Fruit fly (Drosophila melanogaster): ENCODE measurements around the gene CG3634.

DNA sequence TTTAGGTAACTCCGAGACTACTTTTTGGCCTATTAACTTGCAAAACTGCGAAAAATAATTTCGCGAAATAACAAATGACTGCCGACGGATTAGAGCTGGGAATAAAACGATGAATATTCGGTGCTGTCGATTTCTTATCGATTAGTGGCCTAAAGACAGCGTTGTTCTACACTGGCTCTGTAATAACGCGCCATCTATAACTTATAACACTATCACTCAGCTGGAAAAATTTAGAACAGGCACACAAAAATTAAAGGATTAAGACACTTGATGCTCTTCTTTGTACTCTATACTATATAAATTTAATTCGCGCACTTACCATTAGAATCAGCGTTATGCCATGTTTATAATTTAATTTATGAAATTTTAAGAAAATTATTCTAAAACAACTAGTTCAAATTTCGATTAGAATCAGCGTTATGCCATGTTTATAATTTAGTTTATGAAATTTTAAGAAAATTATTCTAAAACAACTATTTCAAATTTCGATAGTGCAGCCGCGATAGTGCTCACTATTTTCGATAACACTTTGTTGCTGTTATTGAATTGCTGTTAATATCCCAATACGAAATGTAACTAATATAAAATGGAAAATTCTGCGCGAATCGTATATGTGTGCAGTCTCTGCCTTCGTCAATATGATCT is 32.5 kb upstream of the CG3634 start, which contains the start of the genes CSN3 and CG11456:
- TF ChIP-seq CG13204 (GFP tag; optimal IDR thresholded peaks at IDR 0.05) = no peak
- TF ChIP-seq CG12605 (GFP tag; IDR thresholded peaks at IDR 0.05) = no peak
- TF ChIP-seq Snoo (tag; optimal IDR thresholded peaks at IDR 0.05) = no peak
- no peak for TF ChIP-seq CG8301 (tag; optimal IDR thresholded peaks at IDR 0.05)
- TF ChIP-seq CG9948 (tag; optimal IDR thresholded peaks at IDR 0.05) = no peak
- 0 out of 3 replicates have a peak, but pooled peaks have one; percentile 25 for TF ChIP-seq CG4496 (GFP tag; IDR thresholded peaks at IDR 0.05)
- no peak for TF ChIP-seq rn (GFP tag; IDR thresholded peaks at IDR 0.05)
- no peak for TF ChIP-seq Pif1B (GFP tag; optimal IDR thresholded peaks at IDR 0.05)
- no peak for TF ChIP-seq EcR (GFP tag; optimal IDR thresholded peaks at IDR 0.05)
- no peak for TF ChIP-seq CG14655 (GFP tag; optimal IDR thresholded peaks at IDR 0.05)
- no peak for TF ChIP-seq gl (tag; optimal IDR thresholded peaks at IDR 0.05)
- no peak for TF ChIP-seq fd96Ca (GFP tag; IDR thresholded peaks at IDR 0.05)

Measured in whole organism, pupa.